Fruit fly (Drosophila melanogaster) whole organism, embryonic: ENCODE data around the gene Atox1.

Experiments used
- CG15073 ChIP-seq: fragments of 200-800 bp; sonication (Bioruptor generic); optimal IDR thresholded peaks from 2 replicates; lab custom pipeline; 2016; ENCODE audit warnings: missing biosample characterization, missing genetic modification characterization
- CG3847 ChIP-seq: fragments of 200-800 bp; sonication (Bioruptor generic); IDR thresholded peaks from 2 replicates; pipeline ENCODE4 v1.3.6; 2022; ENCODE audit warnings: missing biosample characterization, missing genetic modification characterization
- CG7963 ChIP-seq: fragments of 200-800 bp; sonication (Bioruptor generic); IDR thresholded peaks from 3 replicates; pipeline ENCODE4 v1.3.6; 2022; ENCODE audit warnings: missing biosample characterization, missing genetic modification characterization; ENCODE audit not compliant: partially characterized antibody
- CG8478 ChIP-seq: fragments of >200 bp; optimal IDR thresholded peaks from 2 replicates; lab custom pipeline; 2018
- CkIIα-i1 ChIP-seq: fragments of 200-800 bp; sonication (Bioruptor generic); IDR thresholded peaks from 2 replicates; pipeline ENCODE4 v1.3.6; 2022; ENCODE audit warnings: missing biosample characterization, missing genetic modification characterization
- dati ChIP-seq: fragments of 200-800 bp; sonication (Bioruptor generic); IDR thresholded peaks from 2 replicates; pipeline ENCODE4 v1.3.6; 2022; ENCODE audit warnings: missing biosample characterization, missing genetic modification characterization
- gt ChIP-seq: fragments of 200-800 bp; sonication (Bioruptor generic); IDR thresholded peaks from 2 replicates; pipeline ENCODE4 v1.3.6; 2022; ENCODE audit warnings: missing biosample characterization, missing genetic modification characterization
- ind ChIP-seq: fragments of 200-800 bp; sonication (Bioruptor generic); optimal IDR thresholded peaks from 3 replicates; lab custom pipeline; 2016; ENCODE audit warnings: missing biosample characterization, missing genetic modification characterization
- nerfin-1 ChIP-seq: fragments of 200-800 bp; sonication (Bioruptor generic); optimal IDR thresholded peaks from 3 replicates; lab custom pipeline; 2019; ENCODE audit warnings: missing biosample characterization, mild to moderate bottlenecking, missing genetic modification characterization, moderate library complexity
- seq ChIP-seq: fragments of 200-800 bp; sonication (Bioruptor generic); IDR thresholded peaks from 2 replicates; pipeline ENCODE4 v1.3.6; 2022; ENCODE audit warnings: missing biosample characterization, missing genetic modification characterization
- usp ChIP-seq: fragments of >200 bp; optimal IDR thresholded peaks from 2 replicates; lab custom pipeline; 2017; ENCODE audit warnings: missing biosample characterization, missing genetic modification characterization

dm6 chr3L:21634152-21634689, 6.6 kb upstream of the Atox1 start, which contains the start of gene MED1:
- TF ChIP-seq usp (GFP tag; lab: Kevin White, UChicago), result no peak
- no peak for TF ChIP-seq gt (GFP tag; lab: Robert Waterston, UW)
- peak; percentile 11 for TF ChIP-seq nerfin-1 (tag; lab: Kevin White, UChicago)
- no peak for TF ChIP-seq seq (GFP tag; lab: Robert Waterston, UW)
- TF ChIP-seq ind (GFP tag; lab: Kevin White, UChicago), result no peak
- no peak for TF ChIP-seq CG7963
- peak; percentile 40 for TF ChIP-seq CG3847 (GFP tag; lab: Robert Waterston, UW)
- TF ChIP-seq dati (GFP tag; lab: Robert Waterston, UW), result no peak
- no peak for TF ChIP-seq CG15073 (GFP tag; lab: Kevin White, UChicago)
- no peak for TF ChIP-seq CkIIα-i1 (GFP tag; lab: Robert Waterston, UW)
- no peak for TF ChIP-seq CG8478
